Fruit fly (Drosophila melanogaster) whole organism, embryonic: ENCODE results near the gene Nepl3.

Source experiments
- BEAF-32 ChIP-seq: fragments of 200-800 bp; sonication (Bioruptor generic); optimal IDR thresholded peaks from 3 replicates; lab custom pipeline; 2017; ENCODE audit warnings: missing biosample characterization, missing genetic modification characterization, mild to moderate bottlenecking, moderate library complexity, missing genetic modification reagents
- CG1024 ChIP-seq: fragments of 200-800 bp; sonication (Bioruptor generic); IDR thresholded peaks from 2 replicates; pipeline ENCODE4 v1.3.6; 2022; ENCODE audit warnings: missing biosample characterization, missing genetic modification characterization
- CG15479 ChIP-seq: fragments of 200-800 bp; sonication (Bioruptor generic); optimal IDR thresholded peaks from 3 replicates; lab custom pipeline; 2019; ENCODE audit warnings: missing biosample characterization, mild to moderate bottlenecking, missing genetic modification characterization, moderate library complexity
- CG2678 ChIP-seq: fragments of 200-800 bp; sonication (Bioruptor generic); optimal IDR thresholded peaks from 3 replicates; lab custom pipeline; 2019; ENCODE audit warnings: missing biosample characterization, mild to moderate bottlenecking, missing genetic modification characterization, moderate library complexity
- CG4424 ChIP-seq: fragments of 200-800 bp; sonication (Bioruptor generic); optimal IDR thresholded peaks from 3 replicates; lab custom pipeline; 2016; ENCODE audit warnings: missing biosample characterization, missing genetic modification characterization
- Mrtf ChIP-seq: fragments of 200-800 bp; sonication (Bioruptor generic); IDR thresholded peaks from 3 replicates; pipeline ENCODE4 v1.3.6; 2022; ENCODE audit warnings: missing biosample characterization, missing genetic modification characterization
- Sox102F ChIP-seq: fragments of 200-800 bp; sonication (Bioruptor generic); optimal IDR thresholded peaks from 2 replicates; lab custom pipeline; 2018; ENCODE audit warnings: missing biosample characterization, mild to moderate bottlenecking, missing genetic modification characterization, moderate library complexity
- ato ChIP-seq: fragments of 200-800 bp; sonication (Bioruptor generic); IDR thresholded peaks from 2 replicates; pipeline ENCODE4 v1.3.6; 2022; ENCODE audit warnings: missing biosample characterization, missing genetic modification characterization; ENCODE audit not compliant: partially characterized antibody
- fru ChIP-seq: fragments of >200 bp; optimal IDR thresholded peaks from 2 replicates; lab custom pipeline; 2017
- oc ChIP-seq: fragments of 200-800 bp; sonication (Bioruptor generic); optimal IDR thresholded peaks from 2 replicates; lab custom pipeline; 2018; ENCODE audit warnings: missing biosample characterization, mild to moderate bottlenecking, missing genetic modification characterization, moderate library complexity
- p53 ChIP-seq: fragments of 200-800 bp; sonication (Bioruptor generic); optimal IDR thresholded peaks from 2 replicates; lab custom pipeline; 2016; ENCODE audit warnings: missing biosample characterization, missing genetic modification characterization
- twi ChIP-seq: fragments of 200-800 bp; optimal IDR thresholded peaks from 2 replicates; lab custom pipeline; 2019; ENCODE audit warnings: missing biosample characterization, mild to moderate bottlenecking, missing genetic modification characterization, moderate library complexity

dm6 chr2L:5010784-5011260, 47.2 kb downstream of the Nepl3 start, which contains the start of the genes CG31917, Tfb5 and SelT:
- TF ChIP-seq ato (no peak), BEAF-32 (GFP tag; lab: Kevin White, UChicago) (peak; percentile 89), fru (lab: Kevin White, UChicago) (no peak), CG15479 (GFP tag; lab: Kevin White, UChicago) (no peak), p53 (GFP tag; lab: Kevin White, UChicago) (no peak), CG2678 (tag; lab: Kevin White, UChicago) (no peak), CG4424 (GFP tag; lab: Kevin White, UChicago) (peak; percentile 52), twi (peak; percentile 50), Sox102F (GFP tag; lab: Kevin White, UChicago) (peak; percentile 51), oc (tag; lab: Kevin White, UChicago) (no peak), Mrtf (GFP tag; lab: Robert Waterston, UW) (no peak), CG1024 (GFP tag; lab: Robert Waterston, UW) (peak; percentile 34; the same call in 1 of the 2 replicates)
